Worm (Caenorhabditis elegans) whole organism, L3 larva: Measurements from ENCODE around the gene C53D6.7.

Experiments used
- eor-1 ChIP-seq, 2 experiments: fragments of 150-350 bp; optimal IDR thresholded peaks; 2 replicates each; lab custom pipeline; 2014 to 2018; ENCODE audit warnings: missing biosample characterization in 2 of 2, missing genetic modification characterization in 2 of 2
- jun-1 ChIP-seq: fragments of 150-350 bp; optimal IDR thresholded peaks from 2 replicates; lab custom pipeline; 2014; ENCODE audit warnings: missing biosample characterization, missing genetic modification reagents, missing genetic modification characterization
- nhr-25 ChIP-seq: sonication (generic microtip); optimal IDR thresholded peaks from 2 replicates; lab custom pipeline; 2017; ENCODE audit warnings: missing biosample characterization, missing genetic modification characterization
- pha-4 ChIP-seq: fragments of 150-350 bp; optimal IDR thresholded peaks from 2 replicates; lab custom pipeline; 2014; ENCODE audit warnings: missing biosample characterization, missing genetic modification reagents, missing genetic modification characterization

DNA sequence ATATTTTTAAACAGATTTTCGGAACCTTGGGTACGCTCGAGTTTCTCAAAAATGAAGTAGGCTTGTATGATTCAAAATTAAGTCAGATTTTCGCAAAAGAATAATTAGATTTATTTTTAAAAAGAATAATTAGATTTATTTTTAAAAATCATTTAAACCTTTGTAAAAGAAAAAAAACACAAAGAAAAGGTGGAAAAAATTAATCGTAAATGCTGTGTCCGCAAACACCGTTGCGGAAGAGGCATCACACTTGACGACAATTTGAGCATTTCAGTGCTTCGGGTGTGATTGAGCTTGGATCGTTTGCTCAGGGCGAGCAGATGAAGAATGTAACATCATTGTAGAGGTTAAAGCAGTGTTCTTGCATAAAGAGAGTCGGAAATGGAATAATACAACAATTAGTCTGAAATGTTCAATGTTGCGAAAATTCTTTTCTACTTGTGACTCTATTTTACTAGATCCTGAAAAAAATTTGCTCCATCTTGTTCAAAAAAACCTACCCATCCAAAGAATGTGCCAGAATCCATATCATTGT lies 15.7 kb downstream of the C53D6.7 start:
- TF ChIP-seq pha-4 (tag; lab: Kevin White, UChicago) (peak; percentile 36), nhr-25 (tag; lab: Kevin White, UChicago) (no peak), eor-1 (tag; optimal IDR thresholded peaks at IDR 0.05; lab: Kevin White, UChicago) (no peak), jun-1 (tag; lab: Kevin White, UChicago) (no peak)
